Worm (Caenorhabditis elegans) whole organism, L1 larva: ENCODE results near the gene col-81.

Experiments
- C04F5.9 ChIP-seq: sonication (generic microtip); optimal IDR thresholded peaks from 2 replicates; lab custom pipeline; 2016; ENCODE audit warnings: missing genetic modification characterization, missing compliant biosample characterization
- C34B4.2 ChIP-seq: sonication (generic microtip); optimal IDR thresholded peaks from 2 replicates; lab custom pipeline; 2017; ENCODE audit warnings: mild to moderate bottlenecking, missing genetic modification characterization, missing compliant biosample characterization
- Y116A8C.19 ChIP-seq: sonication (generic microtip); optimal IDR thresholded peaks from 2 replicates; lab custom pipeline; 2016; ENCODE audit warnings: missing compliant biosample characterization, missing genetic modification characterization, borderline replicate concordance
- aly-2 ChIP-seq: fragments of 150-350 bp; optimal IDR thresholded peaks from 2 replicates; lab custom pipeline; 2014; ENCODE audit warnings: missing biosample characterization, missing genetic modification characterization
- ama-1 ChIP-seq: fragments of 150-350 bp; optimal IDR thresholded peaks from 2 replicates; lab custom pipeline; 2014
- blmp-1 ChIP-seq: fragments of 150-350 bp; optimal IDR thresholded peaks from 2 replicates; lab custom pipeline; 2014; ENCODE audit warnings: missing biosample characterization, missing genetic modification characterization
- ceh-63 ChIP-seq: fragments of 200-800 bp; sonication (Bioruptor generic); optimal IDR thresholded peaks from 2 replicates; lab custom pipeline; 2018; ENCODE audit warnings: mild to moderate bottlenecking, missing genetic modification characterization, missing compliant biosample characterization
- ceh-90 ChIP-seq: sonication (generic microtip); optimal IDR thresholded peaks from 2 replicates; lab custom pipeline; 2016; ENCODE audit warnings: missing genetic modification characterization, missing compliant biosample characterization
- efl-1 ChIP-seq, 4 experiments: fragments of 150-350 bp; optimal IDR thresholded peaks in 3 of 4; peaks in 1 of 4; 1 replicate in 1 of 4; 2 replicates in 3 of 4; lab custom pipeline; 2014; ENCODE audit warnings: missing biosample characterization in 2 of 4, missing genetic modification characterization in 2 of 4, missing genetic modification reagents in 2 of 4
- efl-3 ChIP-seq: fragments of 200-800 bp; sonication (Bioruptor generic); optimal IDR thresholded peaks from 2 replicates; lab custom pipeline; 2018; ENCODE audit warnings: mild to moderate bottlenecking, missing genetic modification characterization, missing compliant biosample characterization
- egl-13 ChIP-seq: sonication (generic microtip); optimal IDR thresholded peaks from 2 replicates; lab custom pipeline; 2016; ENCODE audit warnings: missing genotype, missing genetic modification reagents, missing genetic modification characterization, missing compliant biosample characterization
- egl-27 ChIP-seq, 2 experiments: fragments of 150-350 bp in 1 of 2; sonication (generic microtip); optimal IDR thresholded peaks; 3 replicates each; lab custom pipeline; 2017 to 2018; ENCODE audit warnings: missing biosample characterization in 2 of 2, missing genetic modification characterization in 2 of 2, missing genetic modification reagents in 2 of 2
- elt-3 ChIP-seq, 6 experiments: fragments of 150-350 bp in 1 of 6; sonication (generic microtip); optimal IDR thresholded peaks; 2 replicates each; lab custom pipeline; 2017 to 2018; ENCODE audit warnings: missing biosample characterization in 6 of 6, missing genetic modification characterization in 6 of 6, inconsistent platforms in 1 of 6
- fkh-4 ChIP-seq: sonication (generic microtip); optimal IDR thresholded peaks from 2 replicates; lab custom pipeline; 2016; ENCODE audit warnings: missing compliant biosample characterization, missing genetic modification characterization, borderline replicate concordance
- fkh-8 ChIP-seq: sonication (generic microtip); optimal IDR thresholded peaks from 2 replicates; lab custom pipeline; 2016; ENCODE audit warnings: mild to moderate bottlenecking, missing genetic modification characterization, missing compliant biosample characterization
- fos-1 ChIP-seq: fragments of 150-350 bp; optimal IDR thresholded peaks from 2 replicates; lab custom pipeline; 2014; ENCODE audit warnings: missing biosample characterization, missing genetic modification characterization
- hlh-4 ChIP-seq: sonication (generic microtip); optimal IDR thresholded peaks from 2 replicates; lab custom pipeline; 2016; ENCODE audit warnings: mild to moderate bottlenecking, missing genetic modification characterization, missing compliant biosample characterization
- irx-1 ChIP-seq: sonication (generic microtip); optimal IDR thresholded peaks from 2 replicates; lab custom pipeline; 2016; ENCODE audit warnings: missing genetic modification characterization, missing compliant biosample characterization
- lin-14 ChIP-seq: fragments of 200-800 bp; sonication (Bioruptor generic); optimal IDR thresholded peaks from 2 replicates; lab custom pipeline; 2018; ENCODE audit warnings: mild to moderate bottlenecking, missing genetic modification characterization, moderate library complexity, missing compliant biosample characterization
- lin-35 ChIP-seq, 2 experiments: fragments of 150-350 bp; optimal IDR thresholded peaks; 2 replicates each; lab custom pipeline; 2014; ENCODE audit warnings: missing biosample characterization in 2 of 2, missing genetic modification characterization in 2 of 2, missing genetic modification reagents in 2 of 2
- lin-39 ChIP-seq: fragments of 150-350 bp; optimal IDR thresholded peaks from 2 replicates; lab custom pipeline; 2014; ENCODE audit warnings: missing biosample characterization, missing genetic modification reagents, missing genetic modification characterization
- lir-3 ChIP-seq: sonication (generic microtip); optimal IDR thresholded peaks from 2 replicates; lab custom pipeline; 2016; ENCODE audit warnings: mild to moderate bottlenecking, missing genetic modification characterization, moderate library complexity, missing compliant biosample characterization; ENCODE audit not compliant: poor library complexity
- lsy-2 ChIP-seq, 2 experiments: fragments of 150-350 bp; optimal IDR thresholded peaks; 2 replicates each; lab custom pipeline; 2014; ENCODE audit warnings: missing biosample characterization in 2 of 2, missing genetic modification characterization in 2 of 2
- mdl-1 ChIP-seq, 2 experiments: fragments of 150-350 bp; optimal IDR thresholded peaks; 2 replicates each; lab custom pipeline; 2014 to 2017; ENCODE audit warnings: missing biosample characterization in 2 of 2, missing genetic modification characterization in 2 of 2, inconsistent platforms in 1 of 2
- mef-2 ChIP-seq: fragments of 150-350 bp; optimal IDR thresholded peaks from 2 replicates; lab custom pipeline; 2014; ENCODE audit warnings: missing biosample characterization, missing genetic modification characterization
- mep-1 ChIP-seq: fragments of 150-350 bp; optimal IDR thresholded peaks from 2 replicates; lab custom pipeline; 2014; ENCODE audit warnings: missing biosample characterization, missing genetic modification characterization
- nhr-11 ChIP-seq: fragments of 150-350 bp; optimal IDR thresholded peaks from 2 replicates; lab custom pipeline; 2014; ENCODE audit warnings: missing biosample characterization, missing genetic modification characterization
- nhr-19 ChIP-seq: fragments of 200-800 bp; sonication (Bioruptor generic); conservative IDR thresholded peaks from 2 replicates; pipeline ENCODE4 v1.3.6; 2022; ENCODE audit warnings: missing genetic modification characterization, missing compliant biosample characterization
- nhr-20 ChIP-seq: sonication (generic microtip); optimal IDR thresholded peaks from 2 replicates; lab custom pipeline; 2016; ENCODE audit warnings: mild to moderate bottlenecking, missing genetic modification characterization, missing compliant biosample characterization
- nhr-47 ChIP-seq: sonication (generic microtip); optimal IDR thresholded peaks from 2 replicates; lab custom pipeline; 2016; ENCODE audit warnings: mild to moderate bottlenecking, missing genetic modification characterization, moderate library complexity, missing compliant biosample characterization
- nhr-71 ChIP-seq: sonication (generic microtip); optimal IDR thresholded peaks from 2 replicates; lab custom pipeline; 2016; ENCODE audit warnings: mild to moderate bottlenecking, missing genetic modification characterization, moderate library complexity, missing compliant biosample characterization
- nhr-76 ChIP-seq: sonication (generic microtip); optimal IDR thresholded peaks from 2 replicates; lab custom pipeline; 2017; ENCODE audit warnings: missing biosample characterization, missing genetic modification characterization
- nhr-84 ChIP-seq: sonication (generic microtip); optimal IDR thresholded peaks from 2 replicates; lab custom pipeline; 2017; ENCODE audit warnings: missing biosample characterization, missing genetic modification characterization
- nhr-90 ChIP-seq: sonication (generic microtip); optimal IDR thresholded peaks from 2 replicates; lab custom pipeline; 2016; ENCODE audit warnings: mild to moderate bottlenecking, missing genetic modification characterization, missing compliant biosample characterization; ENCODE audit not compliant: poor library complexity
- pax-3 ChIP-seq: fragments of 200-800 bp; sonication (Bioruptor generic); optimal IDR thresholded peaks from 2 replicates; lab custom pipeline; 2018; ENCODE audit warnings: mild to moderate bottlenecking, missing genetic modification characterization, moderate library complexity, missing compliant biosample characterization
- pqm-1 ChIP-seq: sonication (generic microtip); optimal IDR thresholded peaks from 3 replicates; lab custom pipeline; 2017; ENCODE audit warnings: missing biosample characterization, missing genetic modification characterization
- rnt-1 ChIP-seq: sonication (generic microtip); optimal IDR thresholded peaks from 2 replicates; lab custom pipeline; 2016; ENCODE audit warnings: mild to moderate bottlenecking, missing genetic modification characterization, moderate library complexity, missing compliant biosample characterization
- snpc-4 ChIP-seq: fragments of 150-350 bp; optimal IDR thresholded peaks from 2 replicates; lab custom pipeline; 2014; ENCODE audit warnings: missing biosample characterization, missing genetic modification characterization
- snu-23 ChIP-seq: sonication (generic microtip); optimal IDR thresholded peaks from 2 replicates; lab custom pipeline; 2016; ENCODE audit warnings: missing genetic modification characterization, missing compliant biosample characterization
- sox-4 ChIP-seq: sonication (generic microtip); optimal IDR thresholded peaks from 2 replicates; lab custom pipeline; 2016; ENCODE audit warnings: missing genetic modification characterization, missing compliant biosample characterization
- swsn-7 ChIP-seq: sonication (generic microtip); optimal IDR thresholded peaks from 2 replicates; lab custom pipeline; 2016; ENCODE audit warnings: missing genetic modification characterization, missing compliant biosample characterization
- tbx-2 ChIP-seq: sonication (generic microtip); optimal IDR thresholded peaks from 2 replicates; lab custom pipeline; 2016; ENCODE audit warnings: missing genetic modification characterization, missing compliant biosample characterization
- tlp-1 ChIP-seq: fragments of 150-350 bp; optimal IDR thresholded peaks from 2 replicates; lab custom pipeline; 2014; ENCODE audit warnings: missing biosample characterization, missing genetic modification characterization
- unc-130 ChIP-seq: fragments of 150-350 bp; optimal IDR thresholded peaks from 2 replicates; lab custom pipeline; 2017; ENCODE audit warnings: missing biosample characterization, missing genetic modification characterization, inconsistent platforms
- zag-1 ChIP-seq: fragments of 150-350 bp; optimal IDR thresholded peaks from 2 replicates; lab custom pipeline; 2014; ENCODE audit warnings: missing biosample characterization, missing genetic modification characterization
- ztf-11 ChIP-seq, 2 experiments: sonication (generic microtip); optimal IDR thresholded peaks; 2 replicates each; lab custom pipeline; 2016 to 2017; ENCODE audit warnings: missing genetic modification characterization in 2 of 2, missing biosample characterization in 1 of 2, missing compliant biosample characterization in 1 of 2
- ztf-4 ChIP-seq: fragments of 150-350 bp; optimal IDR thresholded peaks from 2 replicates; lab custom pipeline; 2014; ENCODE audit warnings: missing biosample characterization, missing genetic modification characterization

The col-81 gene

DNA sequence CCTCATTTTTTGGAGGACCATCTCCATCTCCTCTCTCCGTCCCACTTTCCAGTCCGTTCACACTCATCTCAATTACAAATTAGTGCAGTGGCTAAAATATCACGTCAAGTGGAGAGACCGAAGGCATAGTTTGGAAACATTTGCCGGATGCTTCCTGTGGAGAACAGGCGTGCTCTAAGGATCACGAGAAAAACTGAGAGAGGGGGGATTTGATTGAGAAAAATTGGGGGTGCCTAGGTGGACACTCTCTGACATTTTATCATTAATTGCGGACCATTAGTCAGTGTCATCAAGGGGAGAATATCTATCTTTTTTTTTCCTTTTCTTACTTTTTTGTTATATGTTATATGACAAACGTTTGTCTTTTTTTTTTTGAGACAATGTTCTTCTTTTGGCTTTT, 31.6 kb downstream of the col-81 start (continued):
- TF ChIP-seq elt-3 (tag; optimal IDR thresholded peaks at IDR 0.05; lab: Kevin White, UChicago) (no peak), lsy-2 (tag; optimal IDR thresholded peaks at IDR 0.05; lab: Kevin White, UChicago) (peak in 1 of 2 experiments; percentile 25), unc-130 (peak; percentile 43), nhr-71 (tag; lab: Kevin White, UChicago) (peak; percentile 55), nhr-19 (GFP tag; lab: Robert Waterston, UW) (no peak), efl-3 (no peak), ztf-4 (tag; lab: Kevin White, UChicago) (no peak), swsn-7 (tag; lab: Kevin White, UChicago) (no peak), ceh-63 (no peak), fkh-4 (tag; lab: Kevin White, UChicago) (no peak), ceh-90 (tag; lab: Kevin White, UChicago) (no peak), tlp-1 (no peak), C34B4.2 (tag; lab: Kevin White, UChicago) (no peak), ztf-11 (tag; optimal IDR thresholded peaks at IDR 0.05; lab: Kevin White, UChicago) (no peak), sox-4 (tag; lab: Kevin White, UChicago) (no peak), rnt-1 (peak; percentile 57), lin-14 (GFP tag; lab: Kevin White, UChicago) (peak; percentile 74), lin-39 (tag; lab: Kevin White, UChicago) (peak; percentile 38), egl-27 (tag; optimal IDR thresholded peaks at IDR 0.05; lab: Kevin White, UChicago) (no peak), lin-35 (GFP tag; optimal IDR thresholded peaks at IDR 0.05; lab: Kevin White, UChicago) (no peak), C04F5.9 (no peak), mep-1 (no peak), snu-23 (GFP tag; lab: Kevin White, UChicago) (peak; percentile 5)

DNA sequence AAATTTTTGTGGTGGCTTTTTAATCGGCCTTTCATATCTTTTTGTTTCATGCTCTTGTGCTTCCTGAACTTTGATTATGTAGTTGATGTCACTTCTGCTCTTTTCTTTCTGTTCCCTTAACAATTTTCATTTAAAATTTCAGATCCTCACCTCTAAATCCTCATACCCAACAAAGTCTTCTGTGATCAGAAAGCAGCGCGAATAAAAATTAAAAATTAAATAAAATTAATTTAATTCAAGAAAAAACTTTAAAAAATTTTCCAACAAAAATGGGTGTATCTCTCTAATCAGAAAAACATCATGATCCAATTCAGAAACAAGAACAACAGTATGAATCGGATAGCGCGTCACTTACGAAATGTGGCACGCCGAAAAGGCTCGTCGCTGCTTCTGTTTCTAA, 38.3 kb downstream of the col-81 start, which contains the start of gene ptp-3:
Gene ptp-3 (plus strand): TSS at position 301 of the 400 bp plus-strand sequence.
- TF ChIP-seq sox-4 (tag; lab: Kevin White, UChicago) (no peak), ceh-90 (tag; lab: Kevin White, UChicago) (no peak), lir-3 (no peak)
- TF ChIP-seq, all 84 proteins: peak for 0

DNA sequence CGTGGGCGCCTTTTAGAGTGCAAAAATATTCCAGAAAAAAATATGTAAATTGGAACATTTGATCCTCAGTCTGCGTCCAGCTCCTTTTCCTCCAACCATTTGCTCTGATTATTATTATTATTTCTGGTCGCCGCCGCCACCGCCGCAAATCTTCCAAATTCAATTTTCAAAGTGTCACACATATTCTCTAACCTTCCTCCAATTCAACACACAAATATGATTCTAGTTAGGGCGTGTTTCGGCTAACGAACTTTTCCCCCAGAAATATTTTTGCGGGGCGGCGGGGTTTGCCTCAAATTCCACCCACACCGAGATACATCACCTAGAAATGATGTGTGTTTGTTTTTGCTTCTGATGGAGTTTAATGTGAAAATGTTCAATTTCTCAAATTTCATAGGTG, 41.9 kb downstream of the col-81 start:
- no peak for TF ChIP-seq nhr-84 (tag; lab: Kevin White, UChicago)
- TF ChIP-seq fkh-8 (tag; lab: Kevin White, UChicago) = no peak
- TF ChIP-seq pqm-1 (tag; lab: Kevin White, UChicago) = no peak
- no peak for TF ChIP-seq nhr-11 (tag; lab: Kevin White, UChicago)
- TF ChIP-seq lin-14 (GFP tag; lab: Kevin White, UChicago) = peak; percentile 35

DNA sequence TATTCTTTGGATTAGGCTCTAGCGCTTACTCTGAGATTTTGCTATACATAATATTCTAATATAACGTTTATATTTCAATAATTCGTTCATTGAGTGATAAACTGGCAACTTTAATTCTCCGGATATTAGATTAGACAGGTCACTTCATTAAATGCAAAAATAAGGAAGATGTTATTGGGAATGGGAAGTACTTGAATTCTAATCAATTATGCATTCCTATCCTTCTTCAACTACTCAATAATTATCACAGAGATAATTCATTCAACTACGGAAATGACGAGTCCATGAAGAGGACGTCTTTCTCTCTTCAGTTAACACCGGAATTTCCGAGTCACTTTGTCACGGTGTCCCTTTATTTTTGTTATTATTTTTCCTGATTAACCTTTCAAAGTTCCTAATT, 42.9 kb downstream of the col-81 start:
- no peak for TF ChIP-seq mdl-1 (tag; optimal IDR thresholded peaks at IDR 0.05; lab: Kevin White, UChicago)
- TF ChIP-seq fos-1 = no peak
- TF ChIP-seq ceh-63 = no peak
- no peak for TF ChIP-seq nhr-90
- TF ChIP-seq snpc-4 = no peak
- TF ChIP-seq nhr-76 (tag; lab: Kevin White, UChicago) = no peak
- TF ChIP-seq blmp-1 (tag; lab: Kevin White, UChicago) = no peak
- no peak for TF ChIP-seq lir-3
- no peak for TF ChIP-seq nhr-20 (tag; lab: Kevin White, UChicago)
- TF ChIP-seq efl-1 (optimal IDR thresholded peaks at IDR 0.05; lab: Kevin White, UChicago) = no peak
- TF ChIP-seq efl-1 (GFP tag; optimal IDR thresholded peaks at IDR 0.05 in 1 of 2; lab: Kevin White, UChicago) = peak in 1 of 2 experiments; percentile 28
- TF ChIP-seq hlh-4 (tag; lab: Kevin White, UChicago) = no peak
- peak; percentile 21 for TF ChIP-seq lin-14 (GFP tag; lab: Kevin White, UChicago)
- TF ChIP-seq Y116A8C.19 (tag; lab: Kevin White, UChicago) = no peak
- TF ChIP-seq mef-2 (tag; lab: Kevin White, UChicago) = no peak
- TF ChIP-seq tbx-2 = no peak
- TF ChIP-seq egl-13 = peak; percentile 69
- no peak for TF ChIP-seq ama-1 (lab: Kevin White, UChicago)
- no peak for TF ChIP-seq aly-2 (tag; lab: Kevin White, UChicago)
- TF ChIP-seq swsn-7 (tag; lab: Kevin White, UChicago) = no peak
- TF ChIP-seq ztf-11 (tag; optimal IDR thresholded peaks at IDR 0.05; lab: Kevin White, UChicago) = no peak
- no peak for TF ChIP-seq irx-1
- peak; percentile 27 for TF ChIP-seq nhr-47
- no peak for TF ChIP-seq fkh-8 (tag; lab: Kevin White, UChicago)
- TF ChIP-seq lin-35 (GFP tag; optimal IDR thresholded peaks at IDR 0.05; lab: Kevin White, UChicago) = no peak
- TF ChIP-seq pax-3 = no peak
- TF ChIP-seq zag-1 (tag; lab: Kevin White, UChicago) = no peak
